Fruit fly (Drosophila melanogaster) S2 (cell line): ENCODE results near the gene run.
A peak's percentile ranks its signal among the peaks of the same experiment; 100 is the strongest.
"Not testable (repeated sequence)": the region's sequence is repeated elsewhere in the genome, so short reads cannot be mapped to it uniquely, and the experiment has no call there.

Source experiments
- CG8478 ChIP-seq: fragments of >200 bp; optimal IDR thresholded peaks from 2 replicates; lab custom pipeline; 2018
- CTCF ChIP-seq, 2 experiments: fragments of >200 bp; optimal IDR thresholded peaks; 2 replicates each; lab custom pipeline; 2018

The run gene

DNA sequence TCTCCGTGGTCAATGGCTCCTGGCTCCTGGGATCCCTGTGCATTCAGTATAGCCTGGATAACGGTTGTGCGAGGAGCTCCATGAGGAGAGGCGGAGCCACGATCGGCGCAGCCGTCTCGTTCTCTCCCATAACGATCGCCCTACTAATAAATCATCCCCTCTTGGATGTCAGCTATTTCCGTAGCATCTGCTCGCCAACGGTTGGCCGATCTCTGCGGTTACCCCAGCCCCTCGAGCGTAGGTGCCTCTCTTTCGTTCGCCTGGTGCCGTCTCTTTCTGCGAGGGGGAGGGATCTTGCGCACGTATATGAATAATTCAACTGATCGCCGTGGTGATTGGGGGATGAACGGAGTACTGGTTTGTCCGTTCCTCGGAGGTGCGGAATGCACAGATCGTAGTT is at the start of gene run:
run (plus strand) TSS at position 217 of the 400 bp plus-strand sequence.
- TF ChIP-seq CG8478 (lab: Kevin White, UChicago) (no peak), CTCF (optimal IDR thresholded peaks at IDR 0.05; lab: Kevin White, UChicago) (peak in 1 of 2 experiments; percentile 8)

DNA sequence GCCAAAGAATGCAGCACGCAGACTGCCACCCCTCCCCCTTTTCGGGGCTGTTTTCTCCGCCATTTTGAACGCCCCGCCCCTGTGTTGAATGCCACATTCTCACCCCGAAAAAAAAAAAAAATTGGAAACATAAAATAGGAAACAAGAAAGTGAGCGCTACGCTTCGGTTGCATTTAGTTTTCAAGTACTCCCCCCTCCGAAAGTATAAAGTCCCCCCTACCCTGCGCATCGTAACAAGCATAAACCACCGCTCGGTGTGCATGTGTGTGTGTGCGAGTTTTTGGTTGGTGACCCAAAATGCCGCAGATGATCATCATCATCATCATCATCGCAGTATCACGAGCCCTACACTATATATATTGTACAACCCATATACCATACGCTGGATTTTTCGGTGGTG is 47.1 kb upstream of the run start:
- TF ChIP-seq CTCF (optimal IDR thresholded peaks at IDR 0.05; lab: Kevin White, UChicago) (no peak), CG8478 (lab: Kevin White, UChicago) (no peak)

DNA sequence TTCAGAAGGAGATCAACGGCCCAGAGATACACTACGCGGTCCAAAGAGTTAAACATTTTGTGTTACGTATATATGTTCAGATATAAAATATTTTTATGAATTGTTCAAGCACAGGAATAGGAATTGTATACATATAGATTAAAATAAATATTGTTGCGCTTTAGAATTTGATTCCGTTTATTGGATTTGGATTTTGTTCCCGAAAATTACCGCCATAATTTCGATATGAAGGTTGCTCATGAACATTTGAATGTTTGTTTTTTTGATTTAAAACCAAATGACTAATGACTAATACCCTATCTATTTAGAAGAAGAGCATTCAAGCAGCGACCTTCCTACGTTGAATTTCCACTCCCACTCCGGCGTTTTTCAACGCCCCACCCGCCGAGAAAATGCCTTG is 46.5 kb upstream of the run start:
- TF ChIP-seq CTCF (optimal IDR thresholded peaks at IDR 0.05; lab: Kevin White, UChicago) (no peak), CG8478 (lab: Kevin White, UChicago) (no peak)

DNA sequence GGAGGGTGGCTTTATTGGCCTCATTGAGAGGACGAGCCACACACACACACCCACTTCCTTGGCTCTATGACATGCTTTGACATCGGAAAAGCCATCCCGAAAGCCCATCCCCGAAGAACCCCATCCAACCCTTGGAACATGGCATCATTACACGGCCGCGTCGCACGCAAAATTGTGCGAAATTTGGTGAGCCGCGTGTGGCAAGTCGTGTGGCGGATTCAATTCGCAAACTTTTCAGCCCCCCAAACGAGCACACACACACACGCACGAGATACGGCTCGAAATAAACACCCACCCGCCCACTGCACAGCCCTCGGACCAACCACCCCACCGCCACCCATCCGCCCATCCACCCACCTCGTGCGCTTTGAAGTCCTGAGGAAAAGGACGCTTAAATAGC is 44.2 kb upstream of the run start:
- TF ChIP-seq CTCF (optimal IDR thresholded peaks at IDR 0.05; lab: Kevin White, UChicago) (no peak), CG8478 (lab: Kevin White, UChicago) (no peak)

DNA sequence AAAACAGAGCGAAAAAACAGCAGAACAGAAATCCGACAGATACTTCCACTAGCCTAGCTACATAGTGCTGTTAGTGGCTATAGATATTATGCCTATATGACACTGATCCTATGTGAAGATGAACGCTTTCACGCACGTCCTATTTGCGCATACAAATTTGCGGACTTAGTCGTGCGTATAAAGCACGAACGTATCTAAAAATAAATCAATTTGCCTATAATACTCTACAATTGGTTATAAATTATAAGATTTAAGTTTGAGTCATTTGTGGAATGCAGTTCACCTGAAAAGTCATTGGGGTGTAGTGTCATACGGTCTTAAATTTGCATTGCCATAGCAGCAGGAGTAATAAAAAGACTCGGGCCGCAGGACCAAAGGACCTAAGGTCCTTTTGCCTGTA is 38.1 kb upstream of the run start:
- TF ChIP-seq CG8478 (lab: Kevin White, UChicago): no peak
- no peak for TF ChIP-seq CTCF (optimal IDR thresholded peaks at IDR 0.05; lab: Kevin White, UChicago)

DNA sequence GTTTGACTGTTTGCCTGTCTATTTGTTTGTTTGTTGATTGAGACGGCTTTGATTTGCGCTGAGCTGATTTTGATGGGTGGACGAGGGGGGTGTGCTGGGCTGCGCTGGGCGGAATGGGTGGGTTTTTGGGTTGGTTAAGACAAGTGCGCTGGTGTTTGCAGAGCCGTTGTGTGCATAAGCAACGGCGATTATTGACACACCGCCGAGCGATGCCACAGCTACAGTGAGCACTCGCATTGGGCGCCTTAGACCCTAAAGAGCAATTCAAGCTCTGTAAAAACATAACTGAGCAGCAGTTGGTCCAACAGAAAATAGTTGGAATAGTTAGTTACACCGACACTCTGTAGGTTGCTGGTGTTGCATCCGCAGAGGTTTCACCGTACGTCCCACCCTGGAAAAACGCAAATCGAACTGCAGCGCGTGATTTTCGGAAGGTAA is 35.5 kb upstream of the run start:
- TF ChIP-seq CTCF (optimal IDR thresholded peaks at IDR 0.05; lab: Kevin White, UChicago) (no peak), CG8478 (lab: Kevin White, UChicago) (no peak)

DNA sequence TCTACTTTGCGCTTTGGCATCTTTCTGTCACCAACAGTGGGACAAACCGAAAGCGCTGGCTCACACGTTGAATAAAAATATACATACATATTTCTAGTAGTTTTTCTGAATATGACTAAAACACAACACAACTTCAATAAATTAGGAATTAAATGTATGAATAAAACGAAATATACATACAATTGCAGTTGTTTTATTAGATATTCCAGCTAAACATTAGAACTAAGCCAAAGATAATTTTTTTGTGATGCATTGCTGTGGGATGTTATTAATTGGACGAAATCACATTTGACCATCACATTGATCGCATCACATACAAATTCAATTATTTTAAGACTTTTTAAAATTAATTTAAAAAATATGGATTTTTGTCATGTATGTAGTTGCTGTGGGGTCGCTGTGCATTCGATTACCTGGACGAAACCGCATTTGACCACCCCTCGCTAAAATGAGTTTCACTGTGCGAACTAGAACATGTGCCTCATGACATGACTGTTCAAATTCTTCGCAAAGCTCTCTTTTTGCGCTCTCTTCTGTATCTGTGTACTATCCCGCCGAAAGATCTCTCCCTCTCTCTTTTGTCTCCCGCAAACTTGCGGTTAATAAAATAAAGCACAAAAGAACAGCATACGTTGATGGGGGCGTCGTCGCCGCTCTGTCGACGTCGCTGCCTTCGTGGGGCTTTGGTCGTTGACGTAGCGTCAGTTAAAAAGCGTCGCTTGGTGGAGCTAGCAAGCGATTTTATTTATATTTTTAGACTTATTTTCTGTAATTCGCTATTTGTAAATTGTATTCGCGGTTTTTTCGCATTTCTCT is 33.7 kb upstream of the run start, which contains the start of gene Cyp6v1:
Cyp6v1 (plus strand) TSS at position 588 of the 816 bp plus-strand sequence.
- TF ChIP-seq CTCF (optimal IDR thresholded peaks at IDR 0.05; lab: Kevin White, UChicago) (no peak), CG8478 (lab: Kevin White, UChicago) (no peak)

DNA sequence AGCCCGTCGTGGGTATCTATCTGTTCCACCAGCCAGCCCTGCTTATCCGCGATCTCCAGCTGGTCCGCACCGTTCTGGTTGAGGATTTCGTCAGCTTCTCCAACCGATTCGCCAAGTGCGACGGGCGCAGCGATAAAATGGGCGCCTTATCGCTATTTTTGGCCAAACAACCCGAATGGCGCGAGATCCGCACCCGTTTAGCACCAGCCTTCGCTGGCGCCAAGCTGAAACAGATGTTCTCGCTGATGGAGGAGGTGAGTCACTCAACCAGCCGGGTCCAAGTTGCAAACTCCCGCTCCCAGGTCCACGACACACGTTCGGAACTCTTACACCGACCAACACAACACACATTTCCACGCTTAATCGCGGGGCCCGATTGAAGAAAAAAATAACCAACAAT is 31.8 kb upstream of the run start:
- TF ChIP-seq CTCF (optimal IDR thresholded peaks at IDR 0.05; lab: Kevin White, UChicago): no peak
- no peak for TF ChIP-seq CG8478 (lab: Kevin White, UChicago)

DNA sequence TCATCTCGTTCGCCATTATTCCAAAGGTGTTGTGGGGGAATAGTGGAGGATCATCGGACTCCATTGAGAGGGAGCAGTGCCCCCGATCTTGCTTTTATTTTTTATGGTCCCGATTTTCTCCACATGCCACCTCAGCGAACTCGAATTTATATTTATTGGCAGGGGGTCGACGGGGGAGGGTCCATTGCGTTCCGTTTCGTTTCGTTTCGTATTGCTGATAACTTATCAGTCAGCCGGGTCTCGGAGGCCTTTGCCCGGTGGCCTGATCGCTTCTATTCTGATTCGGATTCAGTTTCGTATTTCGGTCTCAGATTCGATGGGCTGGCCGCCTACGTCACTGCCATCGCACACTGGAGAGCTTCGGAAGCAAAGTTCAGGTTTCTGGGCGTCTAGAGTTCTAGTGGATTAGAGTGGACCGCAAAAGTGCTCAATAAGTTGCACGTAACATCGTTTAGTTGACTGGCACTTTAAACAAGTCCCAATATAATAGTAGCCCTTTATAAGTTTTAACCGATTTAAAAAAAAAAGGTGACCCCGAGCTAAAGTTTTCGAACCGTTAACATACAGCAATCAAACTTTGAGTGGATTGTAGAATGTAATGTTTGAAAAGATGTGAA is 28.8 kb upstream of the run start, which contains the start of gene CG1835:
CG1835 (plus strand) TSS at position 306 of the 617 bp plus-strand sequence.
- TF ChIP-seq CTCF (optimal IDR thresholded peaks at IDR 0.05; lab: Kevin White, UChicago) (no peak), CG8478 (lab: Kevin White, UChicago) (no peak)

DNA sequence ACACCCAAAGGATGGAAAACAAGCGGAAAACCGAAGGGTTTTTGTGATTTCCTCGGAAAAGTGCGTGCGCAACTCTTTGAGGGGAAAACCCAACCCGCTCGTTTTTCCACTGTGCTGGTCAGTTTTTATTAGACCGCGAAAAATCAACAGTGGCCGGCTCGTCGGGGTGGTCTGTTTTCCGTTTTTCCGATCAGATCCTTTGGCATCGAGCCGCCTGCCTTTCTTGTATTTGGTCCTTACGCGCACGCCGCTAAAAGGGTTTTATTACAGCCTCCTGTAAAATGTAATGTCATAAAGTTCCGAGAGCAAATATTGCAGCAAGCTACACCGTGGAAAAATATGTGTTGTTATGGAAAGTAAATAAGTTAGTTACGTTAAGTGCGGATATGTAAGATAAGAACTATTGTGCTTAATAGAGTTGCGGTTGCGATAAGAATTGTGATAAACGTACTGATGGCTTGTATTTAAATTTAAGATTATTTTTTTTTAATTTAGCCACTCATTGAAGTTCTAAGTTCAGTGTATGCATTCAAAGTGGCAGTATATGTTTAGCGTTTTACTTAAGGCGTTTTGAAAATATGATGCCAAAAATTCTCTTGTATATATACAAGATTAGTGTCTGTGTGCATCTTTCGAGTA is 27.4 kb upstream of the run start:
- TF ChIP-seq CTCF (optimal IDR thresholded peaks at IDR 0.05; lab: Kevin White, UChicago) (no peak), CG8478 (lab: Kevin White, UChicago) (no peak)

DNA sequence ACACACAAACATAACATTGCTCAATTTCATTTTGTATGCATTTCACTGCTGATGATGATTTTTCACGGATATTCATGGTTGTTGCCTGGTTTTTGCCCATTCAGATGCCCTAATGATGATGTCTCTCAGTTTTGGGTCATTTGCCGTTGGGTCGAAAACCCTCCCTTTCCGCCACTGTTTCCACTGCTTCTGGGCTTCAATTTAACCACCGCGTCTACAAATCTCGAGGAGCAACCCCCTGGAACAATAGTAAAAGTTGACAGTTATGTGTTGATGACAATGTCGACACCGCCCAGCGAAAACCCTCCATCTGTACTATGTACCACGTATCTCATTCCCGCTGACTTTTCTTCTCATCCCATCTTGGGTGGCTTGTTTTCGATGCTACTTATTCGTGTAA is 24.1 kb upstream of the run start:
- TF ChIP-seq CG8478 (lab: Kevin White, UChicago): no peak
- TF ChIP-seq CTCF (optimal IDR thresholded peaks at IDR 0.05; lab: Kevin White, UChicago): no peak

DNA sequence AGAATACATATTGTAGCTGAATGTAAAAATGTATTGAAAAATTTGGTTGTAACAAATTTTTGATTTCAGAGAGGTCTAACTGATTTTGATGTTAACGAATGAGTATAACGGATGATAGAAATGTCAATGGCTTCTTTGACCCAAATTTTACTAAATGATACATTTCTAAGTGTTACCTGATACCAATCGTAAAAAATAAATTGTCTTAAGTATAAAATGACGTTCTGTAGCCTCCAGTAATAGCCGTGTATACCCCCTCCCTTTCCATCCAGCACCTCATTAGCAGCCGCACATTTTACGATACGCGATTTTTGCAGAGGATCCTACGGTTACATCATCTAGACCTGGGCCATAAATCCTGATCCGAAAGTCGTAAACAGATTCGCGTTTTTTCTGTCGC is 13.5 kb upstream of the run start, which contains the start of gene hydra:
hydra (minus strand) TSS at position 101 of the 400 bp plus-strand sequence.
- not testable (repeated sequence) for TF ChIP-seq CG8478 (lab: Kevin White, UChicago); CTCF (optimal IDR thresholded peaks at IDR 0.05; lab: Kevin White, UChicago)

DNA sequence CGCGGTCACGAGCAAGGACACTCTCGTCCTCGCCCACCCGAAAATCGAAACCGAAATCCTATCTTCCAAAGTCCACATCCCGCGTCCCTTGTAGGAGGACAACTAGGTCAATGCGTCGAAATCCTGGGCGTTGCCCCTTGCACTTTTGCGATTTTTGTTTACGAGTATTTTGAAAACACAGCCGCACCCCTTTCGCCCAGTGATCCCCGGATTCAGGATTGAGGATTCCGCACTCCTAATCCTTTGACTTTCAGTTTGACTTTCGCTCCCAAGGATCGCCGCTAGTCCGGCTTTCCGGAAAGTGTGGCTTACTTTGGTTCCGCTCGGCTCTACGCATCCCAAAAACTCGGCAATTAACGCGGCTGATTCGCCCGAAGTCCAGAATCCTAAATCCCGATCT is 10.1 kb upstream of the run start:
- TF ChIP-seq CG8478 (lab: Kevin White, UChicago): no peak
- no peak for TF ChIP-seq CTCF (optimal IDR thresholded peaks at IDR 0.05; lab: Kevin White, UChicago)

DNA sequence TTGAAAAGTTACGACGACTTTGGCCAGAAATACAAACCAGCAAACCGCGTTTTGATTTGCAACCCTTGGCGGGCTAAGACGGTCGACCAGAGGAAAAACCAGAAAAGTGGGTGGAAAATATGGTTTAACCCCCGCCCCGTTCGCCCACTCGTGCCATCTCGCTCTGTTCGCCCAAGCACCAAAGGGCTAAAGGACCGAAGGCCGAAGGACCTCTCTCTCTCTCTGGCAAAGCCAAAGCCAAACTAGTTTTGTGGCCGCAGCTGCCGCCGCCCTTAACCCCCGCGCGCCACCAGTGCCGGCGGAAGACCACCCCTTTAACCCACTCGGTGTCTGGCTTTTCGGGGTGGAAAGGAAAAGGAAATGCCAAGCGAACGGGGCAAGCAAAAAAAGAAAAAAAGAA is 3.2 kb upstream of the run start:
- no peak for TF ChIP-seq CG8478 (lab: Kevin White, UChicago)
- no peak for TF ChIP-seq CTCF (optimal IDR thresholded peaks at IDR 0.05; lab: Kevin White, UChicago)

DNA sequence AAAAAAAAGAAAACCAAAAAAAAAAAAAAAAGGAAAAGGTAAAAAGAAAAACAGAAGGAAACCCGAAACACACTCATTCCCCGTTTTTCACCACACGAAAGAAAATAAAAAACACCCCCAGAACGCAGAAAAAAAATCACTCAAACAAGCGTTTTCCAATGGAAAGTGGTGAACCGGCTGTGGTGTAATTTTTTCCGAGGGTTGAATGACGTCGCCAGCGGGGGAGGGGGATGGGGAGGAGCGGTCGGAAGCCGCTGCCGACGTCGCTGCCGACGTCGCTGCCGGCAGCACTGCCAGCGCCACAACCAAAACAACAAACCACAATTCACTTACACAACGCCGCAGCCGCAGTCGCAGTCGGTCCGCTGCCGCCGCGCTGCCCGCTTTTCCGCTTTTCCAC is 966 bp upstream of the run start:
- TF ChIP-seq CG8478 (lab: Kevin White, UChicago) (no peak), CTCF (optimal IDR thresholded peaks at IDR 0.05; lab: Kevin White, UChicago) (no peak)
